Fruit fly (Drosophila melanogaster): ENCODE measurements around the gene CG12708.

Gene CG12708

dm6 chrX:15709984-15710750, 34.9 kb downstream of the CG12708 start, which contains the start of the genes CG9281 and CG15601 (continued):
- TF ChIP-seq CG3281 (GFP tag; optimal IDR thresholded peaks at IDR 0.05) (no peak), NK7.1 (GFP tag; optimal IDR thresholded peaks at IDR 0.05) (no peak), CG30020 (tag; optimal IDR thresholded peaks at IDR 0.05) (peak; percentile 38), CG4328 (GFP tag; optimal IDR thresholded peaks at IDR 0.05) (peak; percentile 13), CkIIα-i1 (GFP tag; IDR thresholded peaks at IDR 0.05) (no peak), gcm2 (GFP tag; optimal IDR thresholded peaks at IDR 0.05) (no peak), CG42726 (GFP tag; IDR thresholded peaks at IDR 0.05; ENCODE audit: partially characterized antibody) (no peak), p53 (GFP tag; optimal IDR thresholded peaks at IDR 0.05) (no peak), CG11504 (tag; optimal IDR thresholded peaks at IDR 0.05) (no peak), eve (GFP tag; optimal IDR thresholded peaks at IDR 0.05) (no peak), sc (optimal IDR thresholded peaks at IDR 0.05) (no peak), sc (GFP tag; optimal IDR thresholded peaks at IDR 0.05) (no peak), zfh2 (GFP tag; optimal IDR thresholded peaks at IDR 0.05) (no peak), gfzf (GFP tag; optimal IDR thresholded peaks at IDR 0.05) (peak; percentile 80), BtbVII (GFP tag; optimal IDR thresholded peaks at IDR 0.05) (peak; percentile 2), CG6854 (GFP tag; optimal IDR thresholded peaks at IDR 0.05) (no peak), CG11560 (tag; IDR thresholded peaks at IDR 0.05) (no peak), ro (GFP tag; IDR thresholded peaks at IDR 0.05) (no peak), psq (GFP tag; optimal IDR thresholded peaks at IDR 0.05) (no peak), CG8765 (GFP tag; IDR thresholded peaks at IDR 0.05) (no peak), unpg (GFP tag; optimal IDR thresholded peaks at IDR 0.05) (no peak), phol (tag; optimal IDR thresholded peaks at IDR 0.05) (no peak), CG17802 (tag; optimal IDR thresholded peaks at IDR 0.05) (no peak), ATbp (GFP tag; optimal IDR thresholded peaks at IDR 0.05) (no peak), lov (optimal IDR thresholded peaks at IDR 0.05) (no peak), lov (GFP tag; IDR thresholded peaks at IDR 0.05) (no peak), CG7963 (GFP tag; IDR thresholded peaks at IDR 0.05; ENCODE audit: partially characterized antibody) (no peak), NC2β (GFP tag; optimal IDR thresholded peaks at IDR 0.05) (no peak), Atf3 (GFP tag; optimal IDR thresholded peaks at IDR 0.05) (no peak), Nf-YA (GFP tag; IDR thresholded peaks at IDR 0.05) (no peak), CG12104 (GFP tag; optimal IDR thresholded peaks at IDR 0.05) (no peak), tio (GFP tag; optimal IDR thresholded peaks at IDR 0.05) (no peak), sr (GFP tag; IDR thresholded peaks at IDR 0.05) (no peak), CG10321 (GFP tag; IDR thresholded peaks at IDR 0.05) (no peak), CG15514 (GFP tag; optimal IDR thresholded peaks at IDR 0.05) (peak; percentile 53), CG15696 (tag; optimal IDR thresholded peaks at IDR 0.05) (no peak), Hmr (GFP tag; optimal IDR thresholded peaks at IDR 0.05) (no peak), her (GFP tag; optimal IDR thresholded peaks at IDR 0.05) (peak; percentile 36), HmgD (GFP tag; optimal IDR thresholded peaks at IDR 0.05) (no peak), NfI (GFP tag; optimal IDR thresholded peaks at IDR 0.05) (no peak), CG12659 (GFP tag; optimal IDR thresholded peaks at IDR 0.05) (peak; percentile 54), knrl (GFP tag; IDR thresholded peaks at IDR 0.05; ENCODE audit: partially characterized antibody) (peak; percentile 48; the same call in 1 of the 3 replicates), ash1 (GFP tag; optimal IDR thresholded peaks at IDR 0.05) (no peak), hkb (optimal IDR thresholded peaks at IDR 0.05) (no peak), hkb (GFP tag; IDR thresholded peaks at IDR 0.05) (no peak), Elba2 (GFP tag; optimal IDR thresholded peaks at IDR 0.05) (no peak), YL-1 (GFP tag; optimal IDR thresholded peaks at IDR 0.05) (peak; percentile 77), fru (optimal IDR thresholded peaks at IDR 0.05) (no peak), CG10147 (GFP tag; optimal IDR thresholded peaks at IDR 0.05) (no peak), C15 (GFP tag; IDR thresholded peaks at IDR 0.05) (no peak), CG13424 (tag; optimal IDR thresholded peaks at IDR 0.05) (no peak)
